Worm (Caenorhabditis elegans) whole organism, L2 larva: Measurements from ENCODE around the gene str-40.
"Not testable (repeated sequence)": the region's sequence is repeated elsewhere in the genome, so short reads cannot be mapped to it uniquely, and the experiment has no call there.

ENCODE experiments used
- F13H6.1 ChIP-seq: sonication (generic microtip); optimal IDR thresholded peaks from 2 replicates; lab custom pipeline; 2016; ENCODE audit warnings: missing genetic modification characterization, missing compliant biosample characterization
- Y55F3AM.14 ChIP-seq: fragments of 200-800 bp; sonication (Bioruptor generic); optimal IDR thresholded peaks from 2 replicates; lab custom pipeline; 2018; ENCODE audit warnings: mild to moderate bottlenecking, missing genetic modification characterization, missing compliant biosample characterization
- ZK546.5 ChIP-seq: sonication (generic microtip); optimal IDR thresholded peaks from 2 replicates; lab custom pipeline; 2017; ENCODE audit warnings: missing biosample characterization, missing genetic modification characterization
- alr-1 ChIP-seq: fragments of 150-350 bp; optimal IDR thresholded peaks from 2 replicates; lab custom pipeline; 2014; ENCODE audit warnings: missing biosample characterization, missing genetic modification characterization
- aly-2 ChIP-seq: fragments of 150-350 bp; optimal IDR thresholded peaks from 2 replicates; lab custom pipeline; 2014; ENCODE audit warnings: missing biosample characterization, missing genetic modification characterization
- ama-1 ChIP-seq: fragments of 150-350 bp; optimal IDR thresholded peaks from 2 replicates; lab custom pipeline; 2018; ENCODE audit warnings: inconsistent platforms
- blmp-1 ChIP-seq: sonication (generic microtip); optimal IDR thresholded peaks from 2 replicates; lab custom pipeline; 2017; ENCODE audit warnings: missing genetic modification characterization, mild to moderate bottlenecking, missing compliant biosample characterization, antibody characterized with exemption, moderate library complexity; ENCODE audit not compliant: insufficient read depth
- ceh-16 ChIP-seq: fragments of 150-350 bp; optimal IDR thresholded peaks from 2 replicates; lab custom pipeline; 2014; ENCODE audit warnings: missing biosample characterization, missing genetic modification characterization
- ceh-82 ChIP-seq: fragments of 150-350 bp; optimal IDR thresholded peaks from 2 replicates; lab custom pipeline; 2014; ENCODE audit warnings: missing biosample characterization, missing genetic modification characterization
- crh-2 ChIP-seq: sonication (generic microtip); optimal IDR thresholded peaks from 2 replicates; lab custom pipeline; 2017; ENCODE audit warnings: missing biosample characterization, missing genetic modification characterization
- dmd-4 ChIP-seq: sonication (generic microtip); optimal IDR thresholded peaks from 2 replicates; lab custom pipeline; 2017; ENCODE audit warnings: missing biosample characterization, missing genetic modification characterization
- egl-27 ChIP-seq: sonication (generic microtip); optimal IDR thresholded peaks from 3 replicates; lab custom pipeline; 2017; ENCODE audit warnings: missing biosample characterization, missing genetic modification reagents, missing genetic modification characterization
- elt-1 ChIP-seq: fragments of 150-350 bp; optimal IDR thresholded peaks from 2 replicates; lab custom pipeline; 2014; ENCODE audit warnings: missing biosample characterization, missing genetic modification characterization
- elt-3 ChIP-seq: sonication (generic microtip); optimal IDR thresholded peaks from 2 replicates; lab custom pipeline; 2017; ENCODE audit warnings: missing biosample characterization, missing genetic modification characterization
- gmeb-1 ChIP-seq: fragments of 150-350 bp; optimal IDR thresholded peaks from 2 replicates; lab custom pipeline; 2014; ENCODE audit warnings: missing biosample characterization, missing genetic modification characterization
- lsy-2 ChIP-seq, 2 experiments: fragments of 150-350 bp in 1 of 2; sonication (generic microtip) in 1 of 2; optimal IDR thresholded peaks; 2 replicates each; lab custom pipeline; 2014 to 2017; ENCODE audit warnings: missing biosample characterization in 2 of 2, missing genetic modification characterization in 2 of 2
- mab-5 ChIP-seq: fragments of 150-350 bp; optimal IDR thresholded peaks from 2 replicates; lab custom pipeline; 2014; ENCODE audit warnings: missing biosample characterization, missing genetic modification characterization
- mbf-1 ChIP-seq: sonication (generic microtip); optimal IDR thresholded peaks from 2 replicates; lab custom pipeline; 2017; ENCODE audit warnings: missing biosample characterization, missing genetic modification characterization
- mdl-1 ChIP-seq, 2 experiments: fragments of 150-350 bp in 1 of 2; sonication (generic microtip) in 1 of 2; optimal IDR thresholded peaks; 2 replicates each; lab custom pipeline; 2017; ENCODE audit warnings: missing biosample characterization in 2 of 2, missing genetic modification characterization in 2 of 2
- nhr-11 ChIP-seq: fragments of 150-350 bp; optimal IDR thresholded peaks from 2 replicates; lab custom pipeline; 2014; ENCODE audit warnings: missing biosample characterization, missing genetic modification characterization
- nhr-12 ChIP-seq: fragments of 150-350 bp; optimal IDR thresholded peaks from 2 replicates; lab custom pipeline; 2014; ENCODE audit warnings: missing biosample characterization, missing genetic modification characterization
- nhr-21 ChIP-seq: fragments of 150-350 bp; optimal IDR thresholded peaks from 2 replicates; lab custom pipeline; 2014; ENCODE audit warnings: missing biosample characterization, missing genetic modification characterization
- nhr-23 ChIP-seq: fragments of 150-350 bp; optimal IDR thresholded peaks from 2 replicates; lab custom pipeline; 2014; ENCODE audit warnings: missing biosample characterization, missing genetic modification reagents, missing genetic modification characterization
- nhr-237 ChIP-seq: fragments of 150-350 bp; optimal IDR thresholded peaks from 2 replicates; lab custom pipeline; 2014; ENCODE audit warnings: missing biosample characterization, missing genetic modification characterization
- peb-1 ChIP-seq: fragments of 150-350 bp; optimal IDR thresholded peaks from 2 replicates; lab custom pipeline; 2014; ENCODE audit warnings: missing biosample characterization, missing genetic modification characterization
- sem-4 ChIP-seq: fragments of 150-350 bp; optimal IDR thresholded peaks from 2 replicates; lab custom pipeline; 2014; ENCODE audit warnings: missing biosample characterization, missing genetic modification reagents, missing genetic modification characterization
- skn-1 ChIP-seq: sonication (generic microtip); optimal IDR thresholded peaks from 2 replicates; lab custom pipeline; 2017; ENCODE audit warnings: missing biosample characterization, missing genetic modification characterization
- sma-3 ChIP-seq: sonication (generic microtip); optimal IDR thresholded peaks from 2 replicates; lab custom pipeline; 2016; ENCODE audit warnings: missing genetic modification reagents, missing genetic modification characterization, missing compliant biosample characterization
- sma-9 ChIP-seq, 2 experiments: fragments of 150-350 bp in 1 of 2; sonication (generic microtip) in 1 of 2; optimal IDR thresholded peaks; 2 replicates each; lab custom pipeline; 2014 to 2016; ENCODE audit warnings: missing genetic modification characterization in 2 of 2, mild to moderate bottlenecking in 1 of 2, missing biosample characterization in 1 of 2, missing compliant biosample characterization in 1 of 2, missing genetic modification reagents in 1 of 2, moderate library complexity in 1 of 2
- snpc-4 ChIP-seq: fragments of 150-350 bp; optimal IDR thresholded peaks from 2 replicates; lab custom pipeline; 2014; ENCODE audit warnings: missing biosample characterization, missing genetic modification characterization
- unc-39 ChIP-seq: fragments of 150-350 bp; optimal IDR thresholded peaks from 2 replicates; lab custom pipeline; 2014; ENCODE audit warnings: missing biosample characterization, missing genetic modification characterization
- unc-62 ChIP-seq: fragments of 150-350 bp; optimal IDR thresholded peaks from 2 replicates; lab custom pipeline; 2014; ENCODE audit warnings: missing biosample characterization, missing genetic modification reagents, missing genetic modification characterization
- zag-1 ChIP-seq: fragments of 150-350 bp; optimal IDR thresholded peaks from 2 replicates; lab custom pipeline; 2014; ENCODE audit warnings: missing biosample characterization, missing genetic modification characterization
- ztf-1 ChIP-seq: fragments of 200-800 bp; sonication (Bioruptor generic); conservative IDR thresholded peaks from 2 replicates; pipeline ENCODE4 v1.3.6; 2022; ENCODE audit warnings: missing genetic modification characterization, missing compliant biosample characterization
- ztf-11 ChIP-seq: sonication (generic microtip); optimal IDR thresholded peaks from 2 replicates; lab custom pipeline; 2017; ENCODE audit warnings: missing biosample characterization, missing genetic modification characterization
- ztf-4 ChIP-seq: fragments of 150-350 bp; optimal IDR thresholded peaks from 2 replicates; lab custom pipeline; 2014; ENCODE audit warnings: missing biosample characterization, missing genetic modification characterization

str-40 gene

ce11 chrV:3064418-3064817, 4.6 kb downstream of the str-40 start, which contains the start of gene srt-16:
TSS of gene srt-16 (minus strand) at chrV:3064518.
- not testable (repeated sequence) for TF ChIP-seq unc-62; alr-1 (tag; lab: Kevin White, UChicago); elt-3 (tag; lab: Kevin White, UChicago)

ce11 chrV:3062078-3062477, 6.9 kb downstream of the str-40 start, which contains the start of gene srt-15:
TSS of gene srt-15 (minus strand) at chrV:3062178.
- TF ChIP-seq ztf-4 (tag; lab: Kevin White, UChicago), result no peak
- TF ChIP-seq nhr-11 (tag; lab: Kevin White, UChicago), result no peak
- no peak for TF ChIP-seq aly-2 (tag; lab: Kevin White, UChicago)
- TF ChIP-seq sem-4 (tag; lab: Kevin White, UChicago), result no peak
- TF ChIP-seq snpc-4 (tag; lab: Kevin White, UChicago), result no peak
- no peak for TF ChIP-seq blmp-1 (tag; lab: Kevin White, UChicago)
- no peak for TF ChIP-seq ceh-16 (tag; lab: Kevin White, UChicago)
- TF ChIP-seq ztf-11 (tag; lab: Kevin White, UChicago), result no peak
- TF ChIP-seq mbf-1 (tag; lab: Kevin White, UChicago), result no peak
- no peak for TF ChIP-seq elt-1 (tag; lab: Kevin White, UChicago)
- no peak for TF ChIP-seq dmd-4 (tag; lab: Kevin White, UChicago)
- TF ChIP-seq egl-27, result no peak
- no peak for TF ChIP-seq ztf-1 (GFP tag; lab: Robert Waterston, UW)
- TF ChIP-seq sma-3, result no peak
- no peak for TF ChIP-seq Y55F3AM.14 (GFP tag; lab: Kevin White, UChicago)
- TF ChIP-seq ama-1 (lab: Kevin White, UChicago), result no peak

- TF ChIP-seq mdl-1 (tag; optimal IDR thresholded peaks at IDR 0.05; lab: Kevin White, UChicago), result no peak
- TF ChIP-seq unc-39 (tag; lab: Kevin White, UChicago), result no peak
- no peak for TF ChIP-seq ama-1 (lab: Kevin White, UChicago)
- no peak for TF ChIP-seq dmd-4 (tag; lab: Kevin White, UChicago)
- no peak for TF ChIP-seq ceh-82 (tag; lab: Kevin White, UChicago)
These were observed 10.0 kb downstream of the str-40 start, which contains the start of gene str-244 for ce11 chrV:3058996-3059395. TSS of gene str-244 (minus strand) at chrV:3059096.

DNA sequence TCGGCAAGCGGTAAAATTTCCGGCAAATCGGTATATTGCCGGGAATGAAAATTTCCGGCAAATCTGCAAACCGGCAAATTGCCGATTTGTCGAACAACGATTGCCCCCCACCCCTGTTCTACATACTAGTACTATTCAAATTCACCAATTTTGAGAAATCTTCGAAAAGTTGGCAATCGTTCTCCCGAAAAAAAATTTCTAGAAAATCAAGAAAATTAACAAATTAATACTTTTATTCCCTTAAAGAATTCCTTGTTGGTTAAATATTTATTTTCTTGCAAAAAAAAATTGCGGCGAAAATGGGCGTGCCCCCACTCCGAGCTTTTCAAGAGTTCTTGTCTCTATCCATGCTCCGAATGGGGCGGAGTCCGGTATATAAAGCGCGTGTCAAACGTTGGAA, 14.7 kb downstream of the str-40 start, which contains the start of gene C50H11.8:
TSS of gene C50H11.8 (plus strand) at position 301 of the 400 bp plus-strand sequence.
- no peak for TF ChIP-seq skn-1 (tag; lab: Kevin White, UChicago)
- no peak for TF ChIP-seq gmeb-1
- no peak for TF ChIP-seq nhr-21 (tag; lab: Kevin White, UChicago)
- no peak for TF ChIP-seq unc-62
- no peak for TF ChIP-seq elt-1 (tag; lab: Kevin White, UChicago)
- no peak for TF ChIP-seq sma-9 (GFP tag; optimal IDR thresholded peaks at IDR 0.05; lab: Kevin White, UChicago)
- no peak for TF ChIP-seq sma-9 (tag; optimal IDR thresholded peaks at IDR 0.05; lab: Kevin White, UChicago)
- TF ChIP-seq ZK546.5 (tag; lab: Kevin White, UChicago), result no peak
- TF ChIP-seq nhr-12 (tag; lab: Kevin White, UChicago), result no peak
- no peak for TF ChIP-seq crh-2 (tag; lab: Kevin White, UChicago)
- no peak for TF ChIP-seq peb-1 (tag; lab: Kevin White, UChicago)
- no peak for TF ChIP-seq mdl-1 (tag; optimal IDR thresholded peaks at IDR 0.05; lab: Kevin White, UChicago)
- no peak for TF ChIP-seq zag-1 (tag; lab: Kevin White, UChicago)
- no peak for TF ChIP-seq nhr-23 (tag; lab: Kevin White, UChicago)
- TF ChIP-seq mab-5, result no peak
- TF ChIP-seq F13H6.1 (tag; lab: Kevin White, UChicago), result no peak
- no peak for TF ChIP-seq lsy-2 (tag; optimal IDR thresholded peaks at IDR 0.05; lab: Kevin White, UChicago)
- no peak for TF ChIP-seq nhr-237
- TF ChIP-seq ceh-82 (tag; lab: Kevin White, UChicago), result no peak
- TF ChIP-seq ztf-11 (tag; lab: Kevin White, UChicago), result no peak
- TF ChIP-seq, all 48 proteins: peak for 0
